Worm (Caenorhabditis elegans): Measurements from ENCODE around the gene srbc-22.

DNA sequence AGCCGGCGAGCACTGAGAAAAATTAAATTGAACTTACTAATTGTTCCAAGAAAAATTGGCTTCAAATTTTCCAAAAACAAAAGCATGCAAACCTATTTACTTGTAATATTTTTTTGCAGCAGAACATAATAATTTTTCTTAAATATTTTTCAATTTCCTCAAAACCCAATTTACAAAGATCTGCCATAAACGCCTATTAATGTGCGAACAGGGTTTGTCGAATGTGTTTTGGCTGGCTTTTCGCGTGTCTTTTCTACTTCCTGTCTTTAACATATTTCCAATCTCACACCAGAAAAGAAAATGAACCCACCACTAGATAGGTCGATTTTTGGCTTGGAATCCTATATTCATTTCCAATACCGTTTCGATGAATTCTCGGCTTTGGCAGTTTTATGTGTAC, 18.3 kb downstream of the srbc-22 start, which contains the start of gene C45H4.18:
- no peak for TF ChIP-seq nhr-11 (tag; optimal IDR thresholded peaks at IDR 0.05)
- TF ChIP-seq unc-39 (tag; optimal IDR thresholded peaks at IDR 0.05), result no peak
- TF ChIP-seq nhr-6 (tag; optimal IDR thresholded peaks at IDR 0.05), result no peak
- no peak for TF ChIP-seq lsy-2 (tag; optimal IDR thresholded peaks at IDR 0.05)
- TF ChIP-seq nhr-25 (tag; optimal IDR thresholded peaks at IDR 0.05), result no peak
- no peak for TF ChIP-seq ZK546.5 (tag; optimal IDR thresholded peaks at IDR 0.05)
- TF ChIP-seq nhr-77 (tag; optimal IDR thresholded peaks at IDR 0.05), result no peak
- no peak for TF ChIP-seq snpc-4 (tag; optimal IDR thresholded peaks at IDR 0.05)

Measured in whole organism, L2 larva.